Worm (Caenorhabditis elegans): Measurements from ENCODE around the gene swd-2.2.

Gene swd-2.2

ce11 chrIV:7763748-7764147 lies 10.5 kb upstream of the swd-2.2 start, which contains the start of the genes C46A5.6 and C46A5.1:
Gene C46A5.6 (minus strand): TSS chrIV:7763848.
Gene C46A5.1 (plus strand): TSS chrIV:7763931.
- TF ChIP-seq daf-8 (GFP tag; IDR thresholded peaks at IDR 0.05) (no peak), madf-9 (GFP tag; conservative IDR thresholded peaks at IDR 0.05) (no peak), snpc-1.2 (GFP tag; IDR thresholded peaks at IDR 0.05) (no peak), daf-19 (GFP tag; conservative IDR thresholded peaks at IDR 0.05) (no peak), hlh-11 (tag; optimal IDR thresholded peaks at IDR 0.05) (no peak), zip-11 (GFP tag; IDR thresholded peaks at IDR 0.05) (no peak), dmd-9 (GFP tag; IDR thresholded peaks at IDR 0.05) (no peak), ceh-20 (GFP tag; IDR thresholded peaks at IDR 0.05) (no peak), F49E8.2 (tag; optimal IDR thresholded peaks at IDR 0.05; ENCODE audit: borderline replicate concordance) (no peak), egl-27 (tag; optimal IDR thresholded peaks at IDR 0.05) (no peak), nhr-25 (tag; optimal IDR thresholded peaks at IDR 0.05; ENCODE audit: borderline replicate concordance, insufficient read depth) (no peak), F10B5.3 (tag; optimal IDR thresholded peaks at IDR 0.05) (no peak), ceh-32 (tag; optimal IDR thresholded peaks at IDR 0.05; ENCODE audit: poor library complexity) (no peak), ces-1 (GFP tag; optimal IDR thresholded peaks at IDR 0.05) (no peak), aly-2 (tag; optimal IDR thresholded peaks at IDR 0.05) (no peak)

DNA sequence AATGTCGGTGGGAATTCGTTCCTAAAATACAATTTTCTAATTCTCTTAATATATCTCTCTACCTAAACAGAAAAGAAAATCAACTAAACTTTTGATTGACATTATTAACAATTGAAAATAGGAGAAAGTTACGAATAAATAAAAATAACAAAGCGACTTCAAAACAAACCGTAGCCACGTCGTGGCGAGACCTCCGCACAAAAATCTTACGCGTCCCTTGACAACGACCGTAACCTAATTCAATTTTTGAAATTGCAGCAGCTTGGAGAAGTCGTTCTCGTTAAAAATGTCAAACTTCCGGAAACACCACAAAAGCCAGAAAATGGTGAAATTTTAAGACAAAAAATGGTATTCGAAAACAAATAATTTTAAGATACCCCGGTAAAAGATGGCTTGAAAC lies 9.9 kb upstream of the swd-2.2 start:
- TF ChIP-seq nhr-10 (tag; optimal IDR thresholded peaks at IDR 0.05), result no peak
- TF ChIP-seq unc-130 (GFP tag; optimal IDR thresholded peaks at IDR 0.05), result no peak
- no peak for TF ChIP-seq fos-1 (tag; optimal IDR thresholded peaks at IDR 0.05)
- no peak for TF ChIP-seq saeg-2 (GFP tag; IDR thresholded peaks at IDR 0.05)
- no peak for TF ChIP-seq lir-3 (tag; optimal IDR thresholded peaks at IDR 0.05)
- no peak for TF ChIP-seq mes-2 (tag; optimal IDR thresholded peaks at IDR 0.05; ENCODE audit: poor library complexity, severe bottlenecking)
- TF ChIP-seq zfp-3 (GFP tag; conservative IDR thresholded peaks at IDR 0.05), result no peak
- TF ChIP-seq ZK546.5 (tag; optimal IDR thresholded peaks at IDR 0.05), result no peak
- peak; percentile 67; the same call in 1 of the 2 replicates for TF ChIP-seq snpc-1.2 (GFP tag; IDR thresholded peaks at IDR 0.05)
- no peak for TF ChIP-seq sdz-12 (GFP tag; optimal IDR thresholded peaks at IDR 0.05)
- TF ChIP-seq lin-38 (GFP tag; IDR thresholded peaks at IDR 0.05), result 0 out of 2 replicates have a peak, but pooled peaks have one; percentile 5
- peak in 1 of 2 experiments; percentile 73 for TF ChIP-seq unc-62 (GFP tag; optimal IDR thresholded peaks at IDR 0.05 in 1 of 2)
- TF ChIP-seq unc-62 (tag; optimal IDR thresholded peaks at IDR 0.05), result no peak

- TF ChIP-seq snpc-1.2 (GFP tag; IDR thresholded peaks at IDR 0.05), result no peak
- TF ChIP-seq zip-2 (tag; optimal IDR thresholded peaks at IDR 0.05), result no peak
- TF ChIP-seq nhr-6 (tag; optimal IDR thresholded peaks at IDR 0.05), result no peak
- TF ChIP-seq nhr-102 (tag; optimal IDR thresholded peaks at IDR 0.05), result no peak
- no peak for TF ChIP-seq Y105C5A.15 (GFP tag; IDR thresholded peaks at IDR 0.05)
- no peak for TF ChIP-seq hmg-1.1 (GFP tag; IDR thresholded peaks at IDR 0.05)
- TF ChIP-seq nhr-48 (tag; optimal IDR thresholded peaks at IDR 0.05), result no peak
- TF ChIP-seq daf-19 (GFP tag; conservative IDR thresholded peaks at IDR 0.05), result no peak
- TF ChIP-seq madf-9 (GFP tag; conservative IDR thresholded peaks at IDR 0.05), result no peak
- TF ChIP-seq hlh-11 (tag; optimal IDR thresholded peaks at IDR 0.05), result no peak
- no peak for TF ChIP-seq ZK546.5 (tag; optimal IDR thresholded peaks at IDR 0.05)
- no peak for TF ChIP-seq nhr-11 (tag; optimal IDR thresholded peaks at IDR 0.05)
Measured at ce11 chrIV:7770162-7770561, 4.0 kb upstream of the swd-2.2 start, which contains the start of gene rdl-1. Gene rdl-1 (minus strand): TSS chrIV:7770262.

DNA sequence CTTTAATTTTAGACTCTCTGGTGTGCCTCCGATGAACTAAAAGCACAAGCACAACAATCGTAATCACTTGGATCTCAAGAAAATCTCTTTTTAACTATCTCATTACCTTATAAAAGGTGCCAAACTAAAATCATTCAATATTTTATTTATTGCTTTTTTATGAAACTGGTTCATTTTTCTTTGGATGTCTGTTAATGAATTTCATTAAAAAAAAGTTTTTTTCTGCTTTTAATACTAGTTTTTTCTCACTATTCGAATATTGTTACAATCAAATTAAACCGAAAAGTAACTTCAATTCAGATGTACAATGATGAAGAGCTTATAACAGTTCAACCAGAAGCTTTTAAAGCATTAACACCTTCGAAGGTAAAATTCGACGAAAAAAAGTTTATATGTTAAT lies 1.5 kb downstream of the swd-2.2 start, which contains the start of gene swd-2.1:
swd-2.1 (plus strand) TSS at position 301 of the 400 bp plus-strand sequence.
- TF ChIP-seq unc-130 (GFP tag; optimal IDR thresholded peaks at IDR 0.05), result no peak
- no peak for TF ChIP-seq ceh-32 (tag; optimal IDR thresholded peaks at IDR 0.05; ENCODE audit: poor library complexity)
- TF ChIP-seq hlh-30 (tag; optimal IDR thresholded peaks at IDR 0.05; ENCODE audit: insufficient read depth), result no peak
- TF ChIP-seq nhr-102 (tag; optimal IDR thresholded peaks at IDR 0.05), result no peak
- no peak for TF ChIP-seq lin-29 (GFP tag; IDR thresholded peaks at IDR 0.05)
- no peak for TF ChIP-seq lsy-2 (tag; optimal IDR thresholded peaks at IDR 0.05)
- TF ChIP-seq zag-1 (tag; optimal IDR thresholded peaks at IDR 0.05), result no peak
- TF ChIP-seq mxl-3 (GFP tag; optimal IDR thresholded peaks at IDR 0.05), result no peak
- TF ChIP-seq nhr-41 (GFP tag; IDR thresholded peaks at IDR 0.05), result no peak
- TF ChIP-seq zip-11 (GFP tag; IDR thresholded peaks at IDR 0.05), result no peak
- no peak for TF ChIP-seq ZK546.5 (tag; optimal IDR thresholded peaks at IDR 0.05)
- TF ChIP-seq arid-1 (GFP tag; conservative IDR thresholded peaks at IDR 0.05), result no peak
- TF ChIP-seq nhr-11 (tag; optimal IDR thresholded peaks at IDR 0.05), result no peak

Data from whole organism, L4 larva.